Worm (Caenorhabditis elegans): ENCODE measurements around the gene coh-4.
A peak's percentile ranks its signal among the peaks of the same experiment; 100 is the strongest.

Gene coh-4

DNA sequence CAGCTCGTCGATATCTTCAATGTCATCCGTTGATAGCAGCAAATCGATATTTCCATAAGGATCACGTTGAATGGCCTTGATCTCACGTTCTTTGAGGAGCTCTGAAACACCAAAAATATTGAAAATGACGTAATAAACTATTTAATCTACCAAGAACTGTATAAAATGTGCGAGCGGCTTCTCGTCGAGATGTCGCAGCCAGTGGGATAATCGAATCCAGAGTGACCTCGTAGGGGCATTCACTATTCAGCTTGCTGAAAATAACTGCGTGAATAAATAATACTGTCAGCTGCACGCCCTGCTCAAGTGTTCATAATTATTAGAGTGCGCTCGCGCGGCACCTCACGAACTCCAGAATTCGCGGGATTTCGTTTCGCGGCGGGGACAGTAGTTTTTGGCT lies 5.3 kb downstream of the coh-4 start, which contains the start of gene Y45G5AM.7:
TSS of gene Y45G5AM.7 (minus strand) at position 101 of the 400 bp plus-strand sequence.
- no peak for TF ChIP-seq rbr-2 (tag; optimal IDR thresholded peaks at IDR 0.05)

DNA sequence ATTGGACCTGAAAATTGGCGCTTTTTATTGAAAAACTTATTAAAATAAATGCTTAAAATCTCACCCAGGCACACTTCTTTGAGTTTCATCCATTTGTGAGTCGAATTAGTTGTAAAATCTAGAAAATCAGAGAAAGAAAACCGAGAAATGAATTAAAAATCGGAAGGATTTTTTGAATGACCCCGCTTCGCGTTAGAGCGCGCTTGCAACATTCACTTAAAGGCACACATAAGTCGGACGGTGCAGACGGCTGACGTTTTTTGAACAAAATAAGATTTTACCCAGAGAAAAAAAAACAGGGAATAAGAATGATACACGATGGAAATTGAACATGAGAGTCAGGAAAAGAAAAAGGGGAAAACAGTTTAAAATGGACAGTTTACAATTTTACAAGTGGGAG lies 5.8 kb downstream of the coh-4 start:
- peak; percentile 83 for TF ChIP-seq lin-38 (GFP tag; IDR thresholded peaks at IDR 0.05)
- no peak for TF ChIP-seq nhr-42 (GFP tag; IDR thresholded peaks at IDR 0.05)

DNA sequence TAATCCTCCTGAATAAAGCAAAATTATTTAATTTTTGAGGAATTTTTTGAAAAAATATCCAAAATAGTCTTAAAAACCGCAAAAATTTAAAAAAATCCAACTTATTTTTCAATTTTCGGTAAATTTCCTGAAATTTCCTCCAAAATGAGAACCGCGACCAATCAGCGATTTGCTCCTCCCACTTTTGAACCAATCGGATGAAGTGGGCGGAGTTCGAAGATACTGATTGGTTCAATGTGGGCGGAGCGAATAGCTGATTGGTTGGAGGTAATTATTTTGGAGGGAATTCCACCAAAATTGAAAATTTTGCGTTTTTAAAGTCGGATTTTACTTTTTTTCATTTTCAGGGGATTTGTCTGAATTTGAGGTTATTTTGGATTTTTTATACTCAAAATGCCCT lies 7.4 kb downstream of the coh-4 start:
- TF ChIP-seq zip-11 (GFP tag; IDR thresholded peaks at IDR 0.05) (no peak), egl-43 (GFP tag; IDR thresholded peaks at IDR 0.05) (no peak), nhr-28 (tag; optimal IDR thresholded peaks at IDR 0.05) (no peak), unc-39 (tag; optimal IDR thresholded peaks at IDR 0.05) (no peak), T20F7.1 (GFP tag; optimal IDR thresholded peaks at IDR 0.05) (no peak), unc-130 (GFP tag; optimal IDR thresholded peaks at IDR 0.05) (no peak), duxl-1 (tag; optimal IDR thresholded peaks at IDR 0.05; ENCODE audit: poor library complexity) (no peak)

DNA sequence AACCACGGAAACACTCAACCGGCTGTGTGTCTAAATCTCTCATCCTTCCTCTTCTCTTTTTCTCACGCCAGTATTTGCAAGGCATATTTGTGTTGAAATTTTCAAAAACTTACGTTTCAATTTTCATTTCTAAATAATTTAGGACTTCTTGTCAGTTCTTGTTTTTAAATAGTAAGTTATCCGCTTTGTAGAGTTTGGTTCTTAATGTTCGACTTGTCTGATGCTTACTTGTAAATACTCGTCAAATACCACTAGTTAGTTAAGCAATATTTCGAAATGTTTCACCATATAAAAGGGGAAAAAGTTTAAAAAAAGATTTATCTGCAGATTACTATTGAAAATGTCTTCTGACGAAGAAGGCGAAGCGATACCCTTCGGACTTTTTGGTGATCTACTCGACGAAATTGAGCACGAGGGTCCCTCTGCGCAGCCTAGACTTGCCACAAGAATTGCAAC lies 10.9 kb downstream of the coh-4 start, which contains the start of gene Y45G5AM.3:
TSS of gene Y45G5AM.3 (plus strand) at position 51 of the 456 bp plus-strand sequence.
- TF ChIP-seq spr-1 (tag; optimal IDR thresholded peaks at IDR 0.05) (no peak), F44E2.7 (GFP tag; IDR thresholded peaks at IDR 0.05) (no peak), spr-3 (GFP tag; optimal IDR thresholded peaks at IDR 0.05) (no peak), T26A8.4 (GFP tag; IDR thresholded peaks at IDR 0.05) (no peak), F10B5.3 (tag; optimal IDR thresholded peaks at IDR 0.05) (no peak), lin-39 (tag; optimal IDR thresholded peaks at IDR 0.05) (no peak), mep-1 (tag; optimal IDR thresholded peaks at IDR 0.05) (no peak), ctbp-1 (GFP tag; IDR thresholded peaks at IDR 0.05) (no peak), daf-16 (GFP tag; optimal IDR thresholded peaks at IDR 0.05) (no peak), daf-16 (tag; optimal IDR thresholded peaks at IDR 0.05) (peak; percentile 30), rbr-2 (tag; optimal IDR thresholded peaks at IDR 0.05) (no peak), nhr-237 (tag; optimal IDR thresholded peaks at IDR 0.05) (no peak), dmd-9 (GFP tag; IDR thresholded peaks at IDR 0.05) (no peak), gei-8 (GFP tag; optimal IDR thresholded peaks at IDR 0.05) (no peak), nhr-25 (tag; optimal IDR thresholded peaks at IDR 0.05; ENCODE audit: borderline replicate concordance, insufficient read depth) (no peak), Y75B8A.6 (GFP tag; IDR thresholded peaks at IDR 0.05) (no peak), dmd-6 (GFP tag; IDR thresholded peaks at IDR 0.05) (no peak), ama-1 (optimal IDR thresholded peaks at IDR 0.05) (no peak), skn-1 (tag; optimal IDR thresholded peaks at IDR 0.05) (no peak), R02D3.7 (tag; optimal IDR thresholded peaks at IDR 0.05) (no peak), tag-97 (GFP tag; IDR thresholded peaks at IDR 0.05) (no peak), mxl-2 (GFP tag; conservative IDR thresholded peaks at IDR 0.05) (no peak), pqm-1 (tag; optimal IDR thresholded peaks at IDR 0.05) (peak; percentile 7), nhr-42 (GFP tag; IDR thresholded peaks at IDR 0.05) (no peak), T20F7.1 (GFP tag; optimal IDR thresholded peaks at IDR 0.05) (no peak), nhr-28 (tag; optimal IDR thresholded peaks at IDR 0.05) (no peak), hif-1 (tag; optimal IDR thresholded peaks at IDR 0.05) (peak in 1 of 2 experiments; percentile 21), zip-2 (tag; optimal IDR thresholded peaks at IDR 0.05) (peak; percentile 96), ceh-28 (tag; optimal IDR thresholded peaks at IDR 0.05) (no peak), ces-1 (GFP tag; optimal IDR thresholded peaks at IDR 0.05) (no peak), dve-1 (tag; optimal IDR thresholded peaks at IDR 0.05; ENCODE audit: insufficient read depth) (no peak), lir-3 (tag; optimal IDR thresholded peaks at IDR 0.05) (no peak), unc-39 (tag; optimal IDR thresholded peaks at IDR 0.05) (no peak), sdz-12 (GFP tag; optimal IDR thresholded peaks at IDR 0.05) (no peak), egl-27 (tag; optimal IDR thresholded peaks at IDR 0.05) (no peak), pha-4 (GFP tag; IDR thresholded peaks at IDR 0.05) (no peak), pha-4 (tag; optimal IDR thresholded peaks at IDR 0.05) (peak; percentile 8), mdl-1 (tag; optimal IDR thresholded peaks at IDR 0.05) (no peak), jun-1 (tag; optimal IDR thresholded peaks at IDR 0.05) (no peak)

Measured in whole organism, L4 larva.